Fruit fly (Drosophila melanogaster): ENCODE data around the gene SPE.

Gene SPE

dm6 chr3R:23652525-23653108, 33.4 kb upstream of the SPE start (continued):
- TF ChIP-seq gro (GFP tag; optimal IDR thresholded peaks at IDR 0.05): peak; percentile 53
- peak; percentile 66 for TF ChIP-seq odd (GFP tag; optimal IDR thresholded peaks at IDR 0.05)
- TF ChIP-seq fru (optimal IDR thresholded peaks at IDR 0.05): no peak
- TF ChIP-seq Dip3 (GFP tag; optimal IDR thresholded peaks at IDR 0.05): peak; percentile 67
- peak; percentile 34 for TF ChIP-seq CG8924 (tag; optimal IDR thresholded peaks at IDR 0.05)
- TF ChIP-seq Meics (GFP tag; optimal IDR thresholded peaks at IDR 0.05): peak; percentile 88
- TF ChIP-seq D (optimal IDR thresholded peaks at IDR 0.05): no peak
- TF ChIP-seq D (GFP tag; optimal IDR thresholded peaks at IDR 0.05): no peak
- TF ChIP-seq crp (GFP tag; optimal IDR thresholded peaks at IDR 0.05): no peak
- no peak for TF ChIP-seq ken (GFP tag; IDR thresholded peaks at IDR 0.05)
- peak; percentile 39 for TF ChIP-seq E2f2 (GFP tag; IDR thresholded peaks at IDR 0.05)
- peak; percentile 4 for TF ChIP-seq jumu (GFP tag; optimal IDR thresholded peaks at IDR 0.05)
- TF ChIP-seq CG17612 (GFP tag; IDR thresholded peaks at IDR 0.05): peak; percentile 37; the same call in 1 of the 2 replicates
- TF ChIP-seq hb (GFP tag; IDR thresholded peaks at IDR 0.05; ENCODE audit: partially characterized antibody): no peak
- peak; percentile 60 for TF ChIP-seq CG3995 (GFP tag; optimal IDR thresholded peaks at IDR 0.05)
- no peak for TF ChIP-seq pnt (GFP tag; optimal IDR thresholded peaks at IDR 0.05)
- peak; percentile 41 for TF ChIP-seq Jarid2 (GFP tag; optimal IDR thresholded peaks at IDR 0.05)
- peak; percentile 62 for TF ChIP-seq CrebB (tag; optimal IDR thresholded peaks at IDR 0.05)
- no peak for TF ChIP-seq yki (optimal IDR thresholded peaks at IDR 0.05)
- TF ChIP-seq CG3407 (GFP tag; optimal IDR thresholded peaks at IDR 0.05): no peak
- no peak for TF ChIP-seq gsb-n (tag; optimal IDR thresholded peaks at IDR 0.05)
- TF ChIP-seq otp (GFP tag; IDR thresholded peaks at IDR 0.05): 0 out of 3 replicates have a peak, but pooled peaks have one; percentile 49
- no peak for TF ChIP-seq Lhr (GFP tag; optimal IDR thresholded peaks at IDR 0.05)
- no peak for TF ChIP-seq knrl (GFP tag; IDR thresholded peaks at IDR 0.05; ENCODE audit: partially characterized antibody)
- peak; percentile 9 for TF ChIP-seq CG1647 (GFP tag; optimal IDR thresholded peaks at IDR 0.05)
- no peak for TF ChIP-seq sna (GFP tag; IDR thresholded peaks at IDR 0.05; ENCODE audit: partially characterized antibody)
- peak; percentile 6 for TF ChIP-seq tio (GFP tag; optimal IDR thresholded peaks at IDR 0.05)
- TF ChIP-seq Xrp1 (GFP tag; IDR thresholded peaks at IDR 0.05): 0 out of 2 replicates have a peak, but pooled peaks have one; percentile 12
- no peak for TF ChIP-seq tgo (GFP tag; IDR thresholded peaks at IDR 0.05)
- TF ChIP-seq salm (tag; optimal IDR thresholded peaks at IDR 0.05): no peak
- no peak for TF ChIP-seq tx (GFP tag; optimal IDR thresholded peaks at IDR 0.05)
- peak; percentile 24; the same call in 1 of the 3 replicates for TF ChIP-seq gce (GFP tag; IDR thresholded peaks at IDR 0.05)
- no peak for TF ChIP-seq CG7271 (tag; optimal IDR thresholded peaks at IDR 0.05)
- peak; percentile 27 for TF ChIP-seq Hsf (GFP tag; optimal IDR thresholded peaks at IDR 0.05)
- TF ChIP-seq CG18764 (GFP tag; optimal IDR thresholded peaks at IDR 0.05): peak; percentile 37
- no peak for TF ChIP-seq dan (GFP tag; IDR thresholded peaks at IDR 0.05)
- no peak for TF ChIP-seq Six4 (GFP tag; optimal IDR thresholded peaks at IDR 0.05)
- no peak for TF ChIP-seq klu (GFP tag; IDR thresholded peaks at IDR 0.05)
- no peak for TF ChIP-seq TFAM (GFP tag; optimal IDR thresholded peaks at IDR 0.05)
- peak; percentile 14; the same call in 1 of the 2 replicates for TF ChIP-seq Taf1 (GFP tag; IDR thresholded peaks at IDR 0.05)
- no peak for TF ChIP-seq twi (tag; optimal IDR thresholded peaks at IDR 0.05)
- TF ChIP-seq Bgb (GFP tag; IDR thresholded peaks at IDR 0.05; ENCODE audit: partially characterized antibody): no peak
- TF ChIP-seq CG8765 (GFP tag; IDR thresholded peaks at IDR 0.05): no peak
- peak; percentile 21 for TF ChIP-seq Asciz (GFP tag; optimal IDR thresholded peaks at IDR 0.05)
- TF ChIP-seq B-H1 (GFP tag; IDR thresholded peaks at IDR 0.05): peak; percentile 20; the same call in 1 of the 3 replicates
- TF ChIP-seq NfI (GFP tag; optimal IDR thresholded peaks at IDR 0.05): peak; percentile 64
- TF ChIP-seq wdn (GFP tag; IDR thresholded peaks at IDR 0.05): 0 out of 2 replicates have a peak, but pooled peaks have one; percentile 21
- TF ChIP-seq Hr39 (optimal IDR thresholded peaks at IDR 0.05): no peak
- TF ChIP-seq grau (tag; optimal IDR thresholded peaks at IDR 0.05): peak; percentile 63
- TF ChIP-seq Ptx1 (GFP tag; IDR thresholded peaks at IDR 0.05): no peak
- TF ChIP-seq Spps (tag; optimal IDR thresholded peaks at IDR 0.05): no peak
- peak; percentile 51 for TF ChIP-seq eyg (GFP tag; optimal IDR thresholded peaks at IDR 0.05)
